Fruit fly (Drosophila melanogaster) whole organism, embryonic: ENCODE data around the gene Hip14.
A peak's percentile ranks its signal among the peaks of the same experiment; 100 is the strongest.

Experiments used
- CG10147 ChIP-seq: fragments of 200-800 bp; sonication (Bioruptor generic); optimal IDR thresholded peaks from 2 replicates; lab custom pipeline; 2019; ENCODE audit warnings: missing biosample characterization, mild to moderate bottlenecking, missing genetic modification characterization, moderate library complexity
- CG10431 ChIP-seq: fragments of 200-800 bp; sonication (Bioruptor generic); optimal IDR thresholded peaks from 3 replicates; lab custom pipeline; 2018; ENCODE audit warnings: missing biosample characterization, mild to moderate bottlenecking, missing genetic modification characterization
- CG11085 ChIP-seq: fragments of 200-800 bp; sonication (Bioruptor generic); IDR thresholded peaks from 2 replicates; pipeline ENCODE4 v1.3.6; 2022; ENCODE audit warnings: missing biosample characterization, missing genetic modification characterization
- CG13424 ChIP-seq: fragments of 200-800 bp; sonication (Bioruptor generic); optimal IDR thresholded peaks from 2 replicates; lab custom pipeline; 2019; ENCODE audit warnings: missing biosample characterization, mild to moderate bottlenecking, missing genetic modification characterization, moderate library complexity
- CG14860 ChIP-seq: fragments of 200-800 bp; sonication (Bioruptor generic); IDR thresholded peaks from 3 replicates; pipeline ENCODE4 v1.3.6; 2022; ENCODE audit warnings: missing biosample characterization, missing genetic modification characterization; ENCODE audit not compliant: partially characterized antibody
- CG15601 ChIP-seq: fragments of 200-800 bp; sonication (Bioruptor generic); optimal IDR thresholded peaks from 3 replicates; lab custom pipeline; 2019; ENCODE audit warnings: missing biosample characterization, mild to moderate bottlenecking, missing genetic modification characterization, moderate library complexity
- CG1602 ChIP-seq: fragments of 200-800 bp; sonication (Bioruptor generic); optimal IDR thresholded peaks from 3 replicates; lab custom pipeline; 2016; ENCODE audit warnings: missing biosample characterization, missing genetic modification characterization
- CG18262 ChIP-seq: fragments of 200-800 bp; optimal IDR thresholded peaks from 3 replicates; lab custom pipeline; 2019; ENCODE audit warnings: missing biosample characterization, mild to moderate bottlenecking, missing genetic modification characterization, moderate library complexity
- CG2120 ChIP-seq: fragments of 200-800 bp; sonication (Bioruptor generic); optimal IDR thresholded peaks from 3 replicates; lab custom pipeline; 2016; ENCODE audit warnings: missing biosample characterization, missing genetic modification characterization
- CG2712 ChIP-seq: fragments of 200-800 bp; optimal IDR thresholded peaks from 3 replicates; lab custom pipeline; 2019; ENCODE audit warnings: missing biosample characterization, mild to moderate bottlenecking, missing genetic modification characterization, moderate library complexity
- CG2875 ChIP-seq: fragments of 200-800 bp; sonication (Bioruptor generic); optimal IDR thresholded peaks from 2 replicates; lab custom pipeline; 2017; ENCODE audit warnings: missing biosample characterization, mild to moderate bottlenecking, missing genetic modification characterization, missing genetic modification reagents
- CG32772 ChIP-seq: fragments of 200-800 bp; sonication (Bioruptor generic); IDR thresholded peaks from 2 replicates; pipeline ENCODE4 v1.3.6; 2022; ENCODE audit warnings: missing biosample characterization, missing genetic modification characterization
- CG3847 ChIP-seq: fragments of 200-800 bp; sonication (Bioruptor generic); IDR thresholded peaks from 2 replicates; pipeline ENCODE4 v1.3.6; 2022; ENCODE audit warnings: missing biosample characterization, missing genetic modification characterization
- CG3995 ChIP-seq: fragments of 200-800 bp; sonication (Bioruptor generic); optimal IDR thresholded peaks from 3 replicates; lab custom pipeline; 2016; ENCODE audit warnings: missing biosample characterization, missing genetic modification characterization
- CG42726 ChIP-seq: fragments of 200-800 bp; sonication (Bioruptor generic); IDR thresholded peaks from 2 replicates; pipeline ENCODE4 v1.3.6; 2022; ENCODE audit warnings: missing biosample characterization, missing genetic modification characterization; ENCODE audit not compliant: partially characterized antibody
- CG4404 ChIP-seq: fragments of 200-800 bp; sonication (Bioruptor generic); IDR thresholded peaks from 2 replicates; pipeline ENCODE4 v1.3.6; 2022; ENCODE audit warnings: missing biosample characterization, missing genetic modification characterization
- CG4707 ChIP-seq: fragments of 200-800 bp; sonication (Bioruptor generic); optimal IDR thresholded peaks from 2 replicates; lab custom pipeline; 2018; ENCODE audit warnings: missing biosample characterization, mild to moderate bottlenecking, missing genetic modification characterization, moderate library complexity
- CG7928 ChIP-seq: fragments of 200-800 bp; sonication (Bioruptor generic); optimal IDR thresholded peaks from 2 replicates; lab custom pipeline; 2017; ENCODE audit warnings: missing biosample characterization, mild to moderate bottlenecking, missing genetic modification characterization
- CG8290 ChIP-seq, 3 experiments: fragments of 200-800 bp; sonication (Bioruptor generic); optimal IDR thresholded peaks; 2 replicates each; lab custom pipeline; 2016 to 2019; ENCODE audit warnings: missing biosample characterization in 3 of 3, missing genetic modification characterization in 3 of 3, mild to moderate bottlenecking in 2 of 3, moderate library complexity in 1 of 3
- CG8359 ChIP-seq: fragments of 200-800 bp; sonication (Bioruptor generic); optimal IDR thresholded peaks from 2 replicates; lab custom pipeline; 2017; ENCODE audit warnings: missing biosample characterization, mild to moderate bottlenecking, missing genetic modification characterization, borderline replicate concordance
- CG9797 ChIP-seq: fragments of 200-800 bp; sonication (Bioruptor generic); optimal IDR thresholded peaks from 3 replicates; lab custom pipeline; 2018; ENCODE audit warnings: missing biosample characterization, mild to moderate bottlenecking, missing genetic modification characterization
- CG9932 ChIP-seq: fragments of 200-800 bp; sonication (Bioruptor generic); IDR thresholded peaks from 2 replicates; pipeline ENCODE4 v1.3.6; 2022; ENCODE audit warnings: missing biosample characterization, missing genetic modification characterization
- CHES-1-like ChIP-seq: fragments of 200-800 bp; sonication (Bioruptor generic); optimal IDR thresholded peaks from 2 replicates; lab custom pipeline; 2016; ENCODE audit warnings: missing biosample characterization, missing genetic modification characterization
- Dbx ChIP-seq: fragments of 200-800 bp; sonication (Bioruptor generic); IDR thresholded peaks from 3 replicates; pipeline ENCODE4 v1.3.6; 2022; ENCODE audit warnings: missing biosample characterization, missing genetic modification characterization
- Dll ChIP-seq: fragments of 200-800 bp; sonication (Bioruptor generic); IDR thresholded peaks from 4 replicates; pipeline ENCODE4 v1.3.6; 2022; ENCODE audit warnings: missing biosample characterization, missing genetic modification characterization; ENCODE audit not compliant: partially characterized antibody
- Fer1 ChIP-seq: fragments of 200-800 bp; sonication (Bioruptor generic); optimal IDR thresholded peaks from 2 replicates; lab custom pipeline; 2017; ENCODE audit warnings: missing biosample characterization, mild to moderate bottlenecking, missing genetic modification characterization
- HLH3B ChIP-seq: fragments of 200-800 bp; sonication (Bioruptor generic); IDR thresholded peaks from 2 replicates; pipeline ENCODE4 v1.3.6; 2022; ENCODE audit warnings: missing biosample characterization, missing genetic modification characterization
- Hand ChIP-seq: fragments of 200-800 bp; sonication (Bioruptor generic); optimal IDR thresholded peaks from 2 replicates; lab custom pipeline; 2017; ENCODE audit warnings: mild to moderate bottlenecking, missing biosample characterization, missing genetic modification reagents, missing genetic modification characterization
- HmgZ ChIP-seq: fragments of 200-800 bp; sonication (Bioruptor generic); optimal IDR thresholded peaks from 2 replicates; lab custom pipeline; 2018; ENCODE audit warnings: missing biosample characterization, mild to moderate bottlenecking, missing genetic modification characterization
- MTF-1 ChIP-seq: fragments of 200-800 bp; sonication (Bioruptor generic); optimal IDR thresholded peaks from 2 replicates; lab custom pipeline; 2018; ENCODE audit warnings: missing biosample characterization, mild to moderate bottlenecking, missing genetic modification characterization, borderline replicate concordance
- Meics ChIP-seq: fragments of 200-800 bp; sonication (Bioruptor generic); optimal IDR thresholded peaks from 2 replicates; lab custom pipeline; 2017; ENCODE audit warnings: missing biosample characterization, mild to moderate bottlenecking, missing genetic modification characterization
- Mrtf ChIP-seq: fragments of 200-800 bp; sonication (Bioruptor generic); IDR thresholded peaks from 3 replicates; pipeline ENCODE4 v1.3.6; 2022; ENCODE audit warnings: missing biosample characterization, missing genetic modification characterization
- Nf-YC ChIP-seq: fragments of 200-800 bp; optimal IDR thresholded peaks from 3 replicates; lab custom pipeline; 2019; ENCODE audit warnings: missing biosample characterization, mild to moderate bottlenecking, missing genetic modification characterization, moderate library complexity
- Ptx1 ChIP-seq: fragments of 200-800 bp; sonication (Bioruptor generic); IDR thresholded peaks from 2 replicates; pipeline ENCODE4 v1.3.6; 2022; ENCODE audit warnings: missing biosample characterization, missing genetic modification characterization
- Taf1 ChIP-seq: fragments of 200-800 bp; sonication (Bioruptor generic); IDR thresholded peaks from 2 replicates; pipeline ENCODE4 v1.3.6; 2022; ENCODE audit warnings: missing biosample characterization, missing genetic modification characterization
- abd-A ChIP-seq: fragments of 200-800 bp; sonication (Bioruptor generic); optimal IDR thresholded peaks from 3 replicates; lab custom pipeline; 2019; ENCODE audit warnings: missing biosample characterization, mild to moderate bottlenecking, missing genetic modification characterization, moderate library complexity
- al ChIP-seq: fragments of 200-800 bp; sonication (Bioruptor generic); IDR thresholded peaks from 2 replicates; pipeline ENCODE4 v1.3.6; 2022; ENCODE audit warnings: missing biosample characterization, missing genetic modification characterization
- ase ChIP-seq: fragments of 200-800 bp; sonication (Bioruptor generic); IDR thresholded peaks from 3 replicates; pipeline ENCODE4 v1.3.6; 2022; ENCODE audit warnings: missing biosample characterization, missing genetic modification characterization
- crc ChIP-seq: fragments of 200-800 bp; sonication (Bioruptor generic); optimal IDR thresholded peaks from 2 replicates; lab custom pipeline; 2016; ENCODE audit warnings: missing biosample characterization, missing genetic modification characterization
- da ChIP-seq: fragments of 200-800 bp; sonication (Bioruptor generic); optimal IDR thresholded peaks from 2 replicates; lab custom pipeline; 2016; ENCODE audit warnings: missing biosample characterization, missing genetic modification characterization
- dysf ChIP-seq: fragments of 200-800 bp; sonication (Bioruptor generic); IDR thresholded peaks from 3 replicates; pipeline ENCODE4 v1.3.6; 2022; ENCODE audit warnings: missing biosample characterization, missing genetic modification characterization
- kay ChIP-seq: fragments of 200-800 bp; sonication (Bioruptor generic); optimal IDR thresholded peaks from 2 replicates; lab custom pipeline; 2016; ENCODE audit warnings: missing biosample characterization, missing genetic modification characterization
- lmd ChIP-seq: fragments of 200-800 bp; sonication (Bioruptor generic); IDR thresholded peaks from 2 replicates; pipeline ENCODE4 v1.3.6; 2022; ENCODE audit warnings: missing biosample characterization, missing genetic modification characterization
- sd ChIP-seq: fragments of 200-800 bp; sonication (Bioruptor generic); optimal IDR thresholded peaks from 3 replicates; lab custom pipeline; 2018; ENCODE audit warnings: missing biosample characterization, mild to moderate bottlenecking, missing genetic modification characterization, moderate library complexity
- sqz ChIP-seq: fragments of 200-800 bp; sonication (Bioruptor generic); optimal IDR thresholded peaks from 3 replicates; lab custom pipeline; 2018; ENCODE audit warnings: missing biosample characterization, mild to moderate bottlenecking, missing genetic modification characterization
- sr ChIP-seq: fragments of 200-800 bp; sonication (Bioruptor generic); IDR thresholded peaks from 3 replicates; pipeline ENCODE4 v1.3.6; 2022; ENCODE audit warnings: missing biosample characterization, missing genetic modification characterization
- tap ChIP-seq: fragments of 200-800 bp; optimal IDR thresholded peaks from 3 replicates; lab custom pipeline; 2019; ENCODE audit warnings: missing biosample characterization, mild to moderate bottlenecking, missing genetic modification characterization, moderate library complexity
- tx ChIP-seq: fragments of 200-800 bp; sonication (Bioruptor generic); optimal IDR thresholded peaks from 2 replicates; lab custom pipeline; 2016; ENCODE audit warnings: missing biosample characterization, missing genetic modification characterization

The Hip14 gene

DNA sequence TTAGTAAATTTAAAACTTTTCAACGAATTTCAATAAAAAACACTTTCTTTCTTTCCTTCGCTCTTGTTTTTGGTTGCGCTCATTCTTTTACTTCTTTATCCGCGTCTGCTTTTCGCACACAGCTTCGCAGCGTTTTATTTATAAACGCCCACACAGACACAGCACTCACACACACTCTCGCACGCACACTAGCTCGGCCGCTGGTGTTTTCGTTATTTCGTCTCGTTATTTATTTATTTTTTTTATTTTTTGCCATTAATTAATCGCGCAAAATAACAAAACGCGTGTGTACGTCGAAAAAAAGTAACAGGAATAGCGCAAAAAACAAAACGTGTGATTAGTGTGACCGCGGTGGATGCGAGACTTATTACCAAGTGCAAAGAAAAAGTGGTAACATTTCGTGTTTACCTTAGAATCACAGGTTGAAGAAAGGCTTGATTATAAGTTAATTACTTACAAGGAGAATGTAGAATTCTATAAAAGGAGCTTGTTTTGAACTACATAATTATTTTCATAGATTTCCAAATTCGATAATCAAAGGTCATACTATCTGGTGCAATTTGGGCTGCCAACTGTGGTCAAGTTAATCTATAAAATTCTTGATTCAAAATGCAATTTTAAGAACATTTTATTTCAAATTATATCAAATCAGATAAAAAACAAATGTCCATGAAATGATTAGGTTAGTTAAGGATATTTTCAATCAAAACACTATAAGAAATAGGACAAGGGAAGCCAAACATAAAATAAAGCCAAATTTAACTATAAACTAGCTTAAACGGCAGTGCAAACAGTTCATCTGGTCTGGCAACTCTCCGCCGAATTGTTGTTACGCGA is 16.6 kb downstream of the Hip14 start, which contains the start of the genes hzg and mRpS31 (continued):
- no peak for TF ChIP-seq CG8359 (GFP tag; lab: Kevin White, UChicago)
- TF ChIP-seq lmd = no peak; the same call in 1 of the 2 replicates
- TF ChIP-seq abd-A (tag; lab: Kevin White, UChicago) = peak; percentile 37
- TF ChIP-seq sd (tag; lab: Kevin White, UChicago) = peak; percentile 62
- TF ChIP-seq Mrtf (GFP tag; lab: Robert Waterston, UW) = no peak
- no peak for TF ChIP-seq CG32772 (GFP tag; lab: Robert Waterston, UW)
- TF ChIP-seq HmgZ (tag; lab: Kevin White, UChicago) = peak; percentile 47
- no peak for TF ChIP-seq ase
- no peak for TF ChIP-seq CG2875 (GFP tag; lab: Kevin White, UChicago)
- TF ChIP-seq CG10431 = peak; percentile 39
- peak; percentile 74 for TF ChIP-seq CG2712 (tag; lab: Kevin White, UChicago)
- peak; percentile 61 for TF ChIP-seq CG3847
- TF ChIP-seq sqz (GFP tag; lab: Kevin White, UChicago) = peak; percentile 65
- TF ChIP-seq Hand = no peak
- TF ChIP-seq CG4404 (GFP tag; lab: Robert Waterston, UW) = peak; percentile 41
- peak; percentile 82 for TF ChIP-seq CG9797
- TF ChIP-seq tap (tag; lab: Kevin White, UChicago) = peak; percentile 22
- TF ChIP-seq CG11085 (GFP tag; lab: Robert Waterston, UW) = 0 out of 2 replicates have a peak, but pooled peaks have one; percentile 10
- TF ChIP-seq CG42726 (GFP tag; lab: Robert Waterston, UW) = no peak; the same call in 1 of the 2 replicates
- TF ChIP-seq da (GFP tag; lab: Kevin White, UChicago) = no peak
- peak; percentile 36 for TF ChIP-seq CG8290 (GFP tag; optimal IDR thresholded peaks at IDR 0.05; lab: Kevin White, UChicago)
- TF ChIP-seq CG8290 (tag; optimal IDR thresholded peaks at IDR 0.05; lab: Kevin White, UChicago) = peak in 1 of 2 experiments; percentile 5
- peak; percentile 65 for TF ChIP-seq CG10147
- peak; percentile 80 for TF ChIP-seq CG2120 (GFP tag; lab: Kevin White, UChicago)
- no peak for TF ChIP-seq HLH3B
- TF ChIP-seq CG15601 = peak; percentile 20
- TF ChIP-seq CG3995 (GFP tag; lab: Kevin White, UChicago) = peak; percentile 46
- TF ChIP-seq CG9932 = peak; percentile 63
- TF ChIP-seq MTF-1 = no peak
- TF ChIP-seq Dbx = peak; percentile 19; the same call in 1 of the 3 replicates
- no peak for TF ChIP-seq CG14860
- no peak for TF ChIP-seq CG4707 (GFP tag; lab: Kevin White, UChicago)
- TF ChIP-seq sr (GFP tag; lab: Robert Waterston, UW) = peak; percentile 61; the same call in 1 of the 3 replicates
- peak; percentile 52; the same call in 1 of the 2 replicates for TF ChIP-seq al (GFP tag; lab: Robert Waterston, UW)
- peak; percentile 25 for TF ChIP-seq Meics
- no peak for TF ChIP-seq Fer1
- TF ChIP-seq Ptx1 (GFP tag; lab: Robert Waterston, UW) = peak; percentile 70
- TF ChIP-seq CG7928 = no peak
- TF ChIP-seq crc = peak; percentile 49
- TF ChIP-seq CHES-1-like (GFP tag; lab: Kevin White, UChicago) = peak; percentile 20
- TF ChIP-seq Taf1 (GFP tag; lab: Robert Waterston, UW) = peak; percentile 54; the same call in 1 of the 2 replicates
- peak; percentile 38 for TF ChIP-seq tx
- peak; percentile 66 for TF ChIP-seq CG18262 (tag; lab: Kevin White, UChicago)
- TF ChIP-seq Dll = no peak
- TF ChIP-seq Nf-YC (tag; lab: Kevin White, UChicago) = peak; percentile 56
- peak; percentile 10 for TF ChIP-seq kay (GFP tag; lab: Kevin White, UChicago)
- TF ChIP-seq CG1602 (GFP tag; lab: Kevin White, UChicago) = peak; percentile 54
- peak; percentile 46; the same call in 1 of the 3 replicates for TF ChIP-seq dysf (GFP tag; lab: Robert Waterston, UW)
- TF ChIP-seq CG13424 (tag; lab: Kevin White, UChicago) = peak; percentile 65
